Worm (Caenorhabditis elegans) whole organism, late embryonic: ENCODE measurements around the gene R04D3.4.

ENCODE experiments used
- Y22D7AL.16 ChIP-seq: sonication (generic microtip); optimal IDR thresholded peaks from 2 replicates; lab custom pipeline; 2016; ENCODE audit warnings: missing genetic modification characterization, missing compliant biosample characterization
- ama-1 ChIP-seq: fragments of 150-350 bp; optimal IDR thresholded peaks from 2 replicates; lab custom pipeline; 2014
- ceh-31 ChIP-seq: sonication (generic microtip); optimal IDR thresholded peaks from 2 replicates; lab custom pipeline; 2016; ENCODE audit warnings: missing genetic modification characterization, missing compliant biosample characterization
- hlh-8 ChIP-seq: sonication (generic microtip); optimal IDR thresholded peaks from 2 replicates; lab custom pipeline; 2016; ENCODE audit warnings: missing genotype, missing genetic modification characterization, missing compliant biosample characterization
- nfya-1 ChIP-seq: sonication (generic microtip); optimal IDR thresholded peaks from 2 replicates; lab custom pipeline; 2017; ENCODE audit warnings: missing genetic modification characterization, mild to moderate bottlenecking, missing compliant biosample characterization, antibody characterized with exemption, moderate library complexity
- sox-4 ChIP-seq: sonication (generic microtip); optimal IDR thresholded peaks from 2 replicates; lab custom pipeline; 2017; ENCODE audit warnings: mild to moderate bottlenecking, missing genetic modification characterization, inconsistent platforms, missing compliant biosample characterization

- TF ChIP-seq hlh-8 (tag; lab: Kevin White, UChicago) (no peak), ceh-31 (tag; lab: Kevin White, UChicago) (peak; percentile 5), nfya-1 (no peak), Y22D7AL.16 (tag; lab: Kevin White, UChicago) (no peak), sox-4 (tag; lab: Kevin White, UChicago) (no peak), ama-1 (lab: Kevin White, UChicago) (no peak)
These were observed 48.4 kb upstream of the R04D3.4 start for ce11 chrX:13337000-13337399.
